Fruit fly (Drosophila melanogaster) whole organism, adult: ENCODE data around the gene CG17198.

Source experiments
- CG12768 ChIP-seq: fragments of 200-800 bp; sonication (Bioruptor generic); optimal IDR thresholded peaks from 2 replicates; lab custom pipeline; 2017; ENCODE audit warnings: missing biosample characterization, missing genetic modification characterization, mild to moderate bottlenecking, moderate library complexity, missing genetic modification reagents
- CG14711 ChIP-seq: fragments of 200-800 bp; sonication (Bioruptor generic); optimal IDR thresholded peaks from 2 replicates; lab custom pipeline; 2018; ENCODE audit warnings: missing biosample characterization, mild to moderate bottlenecking, missing genetic modification characterization, moderate library complexity
- CG5204 ChIP-seq: fragments of 200-800 bp; sonication (Bioruptor generic); optimal IDR thresholded peaks from 2 replicates; lab custom pipeline; 2016; ENCODE audit warnings: missing biosample characterization, missing genetic modification characterization
- CG7045 ChIP-seq: fragments of 200-800 bp; sonication (Bioruptor generic); optimal IDR thresholded peaks from 2 replicates; lab custom pipeline; 2017; ENCODE audit warnings: missing biosample characterization, mild to moderate bottlenecking, missing genetic modification characterization
- CG7101 ChIP-seq: fragments of 200-800 bp; sonication (Bioruptor generic); optimal IDR thresholded peaks from 2 replicates; lab custom pipeline; 2018; ENCODE audit warnings: missing biosample characterization, mild to moderate bottlenecking, missing genetic modification characterization, moderate library complexity
- Clk ChIP-seq: fragments of 200-800 bp; sonication (Bioruptor generic); optimal IDR thresholded peaks from 2 replicates; lab custom pipeline; 2017; ENCODE audit warnings: missing biosample characterization, missing genetic modification characterization
- Crg-1 ChIP-seq: fragments of 200-800 bp; sonication (Bioruptor generic); optimal IDR thresholded peaks from 2 replicates; lab custom pipeline; 2016; ENCODE audit warnings: missing biosample characterization, missing genetic modification characterization
- Hr96 ChIP-seq: fragments of 200-800 bp; sonication (Bioruptor generic); optimal IDR thresholded peaks from 2 replicates; lab custom pipeline; 2016; ENCODE audit warnings: missing biosample characterization, missing genetic modification characterization
- Mnt ChIP-seq: fragments of 200-800 bp; sonication (Bioruptor generic); optimal IDR thresholded peaks from 2 replicates; lab custom pipeline; 2016; ENCODE audit warnings: missing biosample characterization, mild to moderate bottlenecking, missing genetic modification characterization
- bab1 ChIP-seq: fragments of 200-800 bp; sonication (Bioruptor generic); optimal IDR thresholded peaks from 3 replicates; lab custom pipeline; 2019; ENCODE audit warnings: missing biosample characterization, mild to moderate bottlenecking, missing genetic modification characterization, moderate library complexity
- cic ChIP-seq: fragments of 200-800 bp; sonication (Bioruptor generic); optimal IDR thresholded peaks from 2 replicates; lab custom pipeline; 2017; ENCODE audit warnings: missing biosample characterization, mild to moderate bottlenecking, missing genetic modification characterization, moderate library complexity
- kay ChIP-seq: fragments of 200-800 bp; sonication (Bioruptor generic); peaks from one replicate; lab custom pipeline; 2016; ENCODE audit warnings: missing biosample characterization, missing genetic modification characterization, borderline replicate concordance
- tj ChIP-seq: fragments of 200-800 bp; sonication (Bioruptor generic); optimal IDR thresholded peaks from 3 replicates; lab custom pipeline; 2017; ENCODE audit warnings: missing biosample characterization, mild to moderate bottlenecking, missing genetic modification characterization, moderate library complexity
- toe ChIP-seq: fragments of 200-800 bp; sonication (Bioruptor generic); optimal IDR thresholded peaks from 2 replicates; lab custom pipeline; 2016; ENCODE audit warnings: missing biosample characterization, missing genetic modification characterization

DNA sequence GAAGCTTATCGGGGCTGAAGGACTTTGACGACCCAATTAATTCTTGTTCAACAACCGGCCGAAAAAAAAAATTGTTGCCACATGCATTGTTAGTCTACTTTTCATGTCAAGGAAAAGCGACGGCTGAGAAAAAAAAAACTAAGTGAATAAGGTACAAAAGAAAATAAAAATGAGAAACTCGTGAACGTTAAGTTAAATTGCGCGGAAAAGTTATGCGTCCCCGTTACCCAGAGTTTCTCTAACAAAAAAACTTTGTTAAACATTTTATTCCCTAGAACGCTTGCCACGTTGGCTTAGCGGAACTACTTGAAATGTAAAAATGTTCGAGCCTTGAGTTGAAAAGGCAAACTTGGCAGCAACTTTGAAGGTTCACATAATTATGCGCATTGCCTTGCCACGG, 40.0 kb upstream of the CG17198 start, which contains the start of gene CG14354:
- TF ChIP-seq Crg-1 (GFP tag; lab: Kevin White, UChicago) (no peak), CG14711 (tag; lab: Kevin White, UChicago) (no peak), Hr96 (GFP tag; lab: Kevin White, UChicago) (no peak), CG7101 (tag; lab: Kevin White, UChicago) (no peak), Mnt (GFP tag; lab: Kevin White, UChicago) (no peak), CG12768 (GFP tag; lab: Kevin White, UChicago) (no peak), bab1 (GFP tag; lab: Kevin White, UChicago) (no peak), CG7045 (GFP tag; lab: Kevin White, UChicago) (no peak), kay (no peak), toe (no peak), cic (no peak), Clk (GFP tag; lab: Kevin White, UChicago) (no peak), tj (no peak), CG5204 (GFP tag; lab: Kevin White, UChicago) (no peak)
